Worm (Caenorhabditis elegans): ENCODE data around the gene mlc-7.
"Not testable (repeated sequence)": the region's sequence is repeated elsewhere in the genome, so short reads cannot be mapped to it uniquely, and the experiment has no call there.

mlc-7 gene

DNA sequence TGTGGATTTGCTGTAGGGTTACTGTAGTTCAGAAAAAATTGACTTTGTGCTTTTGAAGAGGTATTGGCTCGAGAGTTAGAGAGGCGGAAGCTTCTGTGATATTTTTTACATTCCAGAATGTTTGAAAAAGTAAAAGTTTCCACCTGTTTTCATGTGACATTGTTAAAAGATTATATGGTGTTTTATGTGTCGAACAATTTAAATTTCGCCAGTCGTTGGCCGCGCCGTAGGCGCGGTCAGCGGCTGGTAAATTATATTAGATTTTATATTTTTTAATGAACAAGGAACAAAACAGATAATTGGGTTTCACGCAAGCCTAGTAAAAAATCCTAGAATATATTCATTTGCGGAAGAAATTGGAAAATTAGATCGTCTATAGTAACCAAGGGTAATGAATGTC lies at the start of gene mlc-7:
TSS of gene mlc-7 (plus strand) at position 301 of the 400 bp plus-strand sequence.
- not testable (repeated sequence) for TF ChIP-seq unc-62 (GFP tag; optimal IDR thresholded peaks at IDR 0.05)

- TF ChIP-seq unc-62 (GFP tag; optimal IDR thresholded peaks at IDR 0.05): no peak
Measured at ce11 chrIII:13701691-13702090, 49.6 kb upstream of the mlc-7 start, which contains the start of gene lit-1. lit-1 (plus strand) TSS chrIII:13701991.

ce11 chrIII:13708415-13708814 lies 42.8 kb upstream of the mlc-7 start:
- no peak for TF ChIP-seq unc-62 (GFP tag; optimal IDR thresholded peaks at IDR 0.05)

- TF ChIP-seq unc-62 (GFP tag; optimal IDR thresholded peaks at IDR 0.05): no peak
Measured at ce11 chrIII:13709122-13709521, 42.1 kb upstream of the mlc-7 start.

DNA sequence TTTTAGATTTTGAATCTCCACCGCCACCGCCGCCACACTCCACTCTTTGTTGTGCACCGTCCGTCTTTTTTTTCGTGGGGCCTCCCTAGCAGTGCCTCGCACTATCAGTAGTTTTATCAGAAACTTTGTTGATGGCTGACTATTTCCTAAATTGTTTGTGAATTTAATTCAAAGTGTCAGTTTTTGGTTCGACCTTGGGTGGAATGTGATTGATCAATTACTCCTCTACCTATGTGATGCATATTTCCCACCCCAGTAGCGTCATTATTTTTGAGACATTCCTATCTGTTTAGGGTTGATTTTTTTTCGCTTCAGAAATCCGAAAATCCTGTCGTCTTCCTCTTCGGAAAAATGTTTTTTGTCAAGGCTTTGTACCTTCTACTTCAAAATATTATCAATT lies 40.6 kb upstream of the mlc-7 start:
- no peak for TF ChIP-seq unc-62 (GFP tag; optimal IDR thresholded peaks at IDR 0.05)

DNA sequence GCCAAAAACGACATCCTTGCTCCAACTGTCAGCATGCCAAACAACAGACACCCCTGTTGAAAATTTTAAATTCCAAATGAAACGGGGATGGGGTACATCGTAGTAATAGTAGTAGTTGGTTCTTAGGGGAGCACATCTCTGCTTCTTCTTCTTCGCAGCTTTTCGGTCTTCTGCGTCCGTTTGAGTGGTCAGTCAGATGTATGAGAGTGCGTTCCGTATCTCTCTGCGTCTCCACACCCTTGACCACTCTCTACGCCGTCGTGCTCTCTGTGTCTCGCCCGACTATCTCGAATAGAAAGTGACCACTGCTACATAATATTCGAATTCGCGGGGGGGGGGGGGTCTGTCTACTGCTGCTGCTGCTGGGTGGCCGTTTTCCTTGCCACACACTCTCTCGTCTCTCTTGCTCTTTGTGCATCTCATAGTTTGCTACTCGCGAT lies 38.4 kb upstream of the mlc-7 start:
- TF ChIP-seq unc-62 (GFP tag; optimal IDR thresholded peaks at IDR 0.05): no peak

DNA sequence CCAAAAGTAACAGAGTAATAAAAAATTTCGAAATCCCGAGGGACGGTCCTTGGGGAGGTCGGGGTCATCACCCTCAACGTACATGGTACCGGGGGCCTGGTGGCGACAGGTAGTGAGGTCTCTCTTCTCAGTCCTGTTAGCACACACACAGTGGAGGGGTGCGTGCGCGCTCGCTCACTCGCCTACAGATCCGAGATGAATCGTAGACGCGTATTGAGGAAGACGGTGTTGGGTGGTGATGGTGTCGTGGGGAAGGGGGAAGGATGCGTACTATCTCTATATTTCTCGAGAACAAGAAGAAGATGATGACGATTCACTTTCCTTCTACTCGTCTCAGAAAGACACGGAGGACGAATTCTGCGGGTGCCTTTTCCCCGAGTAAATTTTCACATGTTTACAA lies 37.4 kb upstream of the mlc-7 start:
- no peak for TF ChIP-seq unc-62 (GFP tag; optimal IDR thresholded peaks at IDR 0.05)

DNA sequence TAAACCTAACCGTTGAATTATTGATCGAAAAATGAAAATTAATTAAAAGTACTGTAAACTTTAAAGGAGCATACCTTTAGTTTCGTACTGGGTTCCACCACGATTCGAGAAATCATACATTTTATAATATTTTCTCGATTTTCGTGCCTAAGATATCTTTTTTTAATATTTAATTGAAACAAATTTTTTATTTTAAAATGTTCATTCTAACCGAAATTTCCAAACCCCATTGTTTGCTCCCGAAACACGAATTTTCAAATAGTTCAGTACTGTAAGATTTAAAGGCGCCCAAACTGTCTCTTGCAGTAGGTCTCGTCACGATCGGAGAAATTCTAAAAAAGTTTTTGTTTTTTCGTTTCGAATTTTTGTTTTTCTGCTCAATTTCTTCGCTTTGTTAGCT lies 36.3 kb upstream of the mlc-7 start:
- no peak for TF ChIP-seq unc-62 (GFP tag; optimal IDR thresholded peaks at IDR 0.05)

DNA sequence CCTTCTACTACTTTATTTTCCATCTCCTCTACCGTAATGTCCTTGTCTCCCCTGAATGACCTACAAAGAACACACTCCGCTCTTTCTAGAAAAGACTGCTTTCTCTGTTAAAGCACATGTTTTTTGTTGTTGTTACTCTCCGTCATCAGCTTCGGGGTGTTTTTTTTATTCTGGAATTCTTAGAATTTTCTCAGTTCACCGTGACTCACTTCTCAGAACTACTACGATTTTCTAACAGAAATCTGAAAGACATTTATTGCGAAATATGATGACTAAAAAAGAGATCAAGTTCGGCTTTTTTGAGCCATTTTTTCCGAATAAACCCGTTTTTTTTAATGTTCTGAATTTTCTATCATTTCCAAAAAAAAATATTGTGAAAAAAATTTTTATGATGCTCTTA lies 35.0 kb upstream of the mlc-7 start:
- no peak for TF ChIP-seq unc-62 (GFP tag; optimal IDR thresholded peaks at IDR 0.05)

DNA sequence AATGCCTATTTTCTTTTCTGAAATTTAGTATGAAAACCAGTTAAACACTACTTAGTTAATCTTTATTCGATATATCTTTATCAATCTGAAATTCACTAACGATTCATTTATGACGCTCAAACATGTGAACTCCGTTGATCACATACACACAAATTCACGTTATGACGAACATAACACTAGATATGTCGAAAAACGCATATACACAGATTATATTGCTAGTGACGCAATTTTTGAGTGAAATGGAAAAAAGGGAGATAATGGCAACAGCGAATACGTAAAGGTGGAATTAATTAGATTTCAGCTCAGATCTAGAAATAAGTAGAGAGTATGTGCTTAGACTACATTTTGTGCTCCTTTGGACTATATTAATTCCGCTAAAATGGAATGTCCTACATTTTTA lies 34.4 kb upstream of the mlc-7 start:
- TF ChIP-seq unc-62 (GFP tag; optimal IDR thresholded peaks at IDR 0.05): no peak

DNA sequence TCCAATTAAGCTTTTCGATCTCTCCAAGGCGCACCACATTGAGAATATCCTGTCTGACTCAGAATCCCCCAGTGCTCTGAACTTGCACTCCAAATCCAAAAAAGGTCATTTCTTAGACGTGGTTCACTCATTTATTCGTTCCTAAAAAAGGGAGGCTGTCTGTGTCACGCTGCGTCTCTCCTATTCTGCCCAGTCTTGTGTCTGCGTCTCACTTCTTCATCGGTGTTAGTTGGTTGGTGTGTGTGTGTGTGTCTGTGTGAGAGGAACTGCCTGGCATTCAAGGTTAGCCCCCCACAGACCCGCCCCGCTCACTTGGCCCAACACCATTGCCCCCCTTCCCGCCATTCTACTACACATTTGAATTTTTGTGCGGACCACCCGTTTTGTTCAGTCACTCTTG lies 33.7 kb upstream of the mlc-7 start:
- TF ChIP-seq unc-62 (GFP tag; optimal IDR thresholded peaks at IDR 0.05): no peak

DNA sequence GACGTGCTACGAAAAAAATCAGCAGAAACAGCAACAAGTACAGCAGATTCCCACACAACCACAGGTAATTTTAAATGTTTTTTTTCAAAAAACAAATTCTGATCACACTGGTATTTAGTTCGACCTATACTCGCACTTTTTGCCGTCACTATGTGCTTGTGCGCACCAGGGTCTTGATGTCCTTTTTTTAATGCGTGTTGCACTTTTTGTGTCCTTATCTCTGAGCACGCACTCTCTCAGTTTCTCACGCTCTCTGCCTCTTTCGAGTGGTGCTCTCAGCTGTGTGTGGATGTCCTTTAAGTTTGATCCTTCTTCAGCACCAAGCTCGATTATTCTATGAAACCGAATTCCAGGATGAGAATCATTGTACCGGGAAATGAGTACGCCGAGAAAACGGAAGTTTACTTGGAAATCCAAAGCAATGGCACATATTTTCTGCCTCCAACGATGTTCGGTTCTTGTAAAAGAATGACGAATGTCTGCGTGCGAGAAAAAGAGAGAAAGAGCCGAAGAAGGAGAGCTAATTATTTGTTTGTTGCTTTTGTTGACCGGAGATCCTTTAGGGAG lies 32.8 kb upstream of the mlc-7 start:
- TF ChIP-seq unc-62 (GFP tag; optimal IDR thresholded peaks at IDR 0.05): no peak

DNA sequence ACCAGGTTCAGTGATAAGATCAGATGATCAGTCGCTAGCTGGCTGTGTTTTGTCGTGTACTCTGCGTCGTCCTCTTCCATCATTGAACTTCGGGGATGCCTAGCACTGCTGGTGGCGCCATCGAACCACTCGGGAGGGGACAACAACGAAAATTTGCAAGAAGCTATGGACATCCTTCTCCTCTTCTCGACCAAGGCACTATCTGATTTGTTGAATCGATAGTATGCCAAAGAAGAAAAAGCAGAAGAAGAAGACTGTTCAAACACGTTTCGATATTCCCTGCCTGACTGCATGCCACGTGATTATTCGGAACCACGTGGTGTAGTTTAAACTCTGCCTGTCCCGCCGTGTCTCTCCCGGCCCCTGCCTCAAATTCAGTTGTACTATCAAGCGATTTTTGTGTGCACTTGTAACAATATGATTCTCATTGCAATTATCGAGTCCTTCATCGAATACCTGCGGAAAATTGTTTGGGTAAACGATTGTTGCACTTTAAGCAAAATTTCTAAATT lies 31.9 kb upstream of the mlc-7 start:
- no peak for TF ChIP-seq unc-62 (GFP tag; optimal IDR thresholded peaks at IDR 0.05)

DNA sequence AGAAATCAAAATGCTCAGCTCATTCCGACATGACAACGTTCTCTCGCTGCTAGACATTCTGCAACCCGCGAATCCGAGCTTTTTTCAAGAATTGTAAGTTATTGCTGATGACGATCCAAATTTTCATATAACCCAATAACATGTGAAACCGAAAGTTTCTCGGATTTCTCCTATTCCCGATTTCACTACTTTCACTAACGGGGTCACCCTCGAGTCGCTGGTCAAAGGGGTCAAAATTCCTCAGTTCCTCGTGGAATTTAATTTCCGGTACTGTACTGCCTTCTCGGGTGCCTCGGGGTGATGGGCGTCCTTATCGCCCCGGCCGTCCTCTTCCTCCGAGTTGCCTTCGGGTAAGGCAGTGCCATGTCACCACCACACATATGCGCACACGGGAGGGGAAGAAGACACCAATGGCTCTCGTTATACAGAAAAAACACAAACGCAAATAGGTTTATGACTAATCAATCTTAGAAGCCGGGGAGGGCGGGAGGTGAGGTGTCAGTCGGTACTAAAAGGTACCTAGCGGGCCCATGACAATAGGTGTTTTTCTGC lies 31.0 kb upstream of the mlc-7 start:
- TF ChIP-seq unc-62 (GFP tag; optimal IDR thresholded peaks at IDR 0.05): no peak

ce11 chrIII:13721066-13721465 lies 30.2 kb upstream of the mlc-7 start:
- TF ChIP-seq unc-62 (GFP tag; optimal IDR thresholded peaks at IDR 0.05): no peak

- TF ChIP-seq unc-62 (GFP tag; optimal IDR thresholded peaks at IDR 0.05): no peak
Measured at ce11 chrIII:13721944-13722343, 29.3 kb upstream of the mlc-7 start.

ce11 chrIII:13722387-13723122 lies 28.7 kb upstream of the mlc-7 start:
- TF ChIP-seq unc-62 (GFP tag; optimal IDR thresholded peaks at IDR 0.05): no peak

Data from whole organism, dauer.